Worm (Caenorhabditis elegans) whole organism, L1 larva: Measurements from ENCODE around the gene C25E10.11.

Experiments used
- blmp-1 ChIP-seq: fragments of 150-350 bp; optimal IDR thresholded peaks from 2 replicates; lab custom pipeline; 2014; ENCODE audit warnings: missing biosample characterization, missing genetic modification characterization
- ceh-63 ChIP-seq: fragments of 200-800 bp; sonication (Bioruptor generic); optimal IDR thresholded peaks from 2 replicates; lab custom pipeline; 2018; ENCODE audit warnings: mild to moderate bottlenecking, missing genetic modification characterization, missing compliant biosample characterization
- ceh-8 ChIP-seq: fragments of 200-800 bp; sonication (Bioruptor generic); optimal IDR thresholded peaks from 2 replicates; lab custom pipeline; 2018; ENCODE audit warnings: mild to moderate bottlenecking, missing genetic modification characterization, moderate library complexity, missing compliant biosample characterization
- ceh-88 ChIP-seq: fragments of 200-800 bp; sonication (Bioruptor generic); IDR thresholded peaks from 2 replicates; pipeline ENCODE4 v1.3.6; 2022; ENCODE audit warnings: missing genetic modification characterization, missing compliant biosample characterization
- ceh-90 ChIP-seq: sonication (generic microtip); optimal IDR thresholded peaks from 2 replicates; lab custom pipeline; 2016; ENCODE audit warnings: missing genetic modification characterization, missing compliant biosample characterization
- dpl-1 ChIP-seq, 3 experiments: fragments of 150-350 bp in 2 of 3; sonication (generic microtip) in 1 of 3; optimal IDR thresholded peaks; 2 replicates each; lab custom pipeline; 2014 to 2017; ENCODE audit warnings: missing biosample characterization in 3 of 3, missing genetic modification characterization in 3 of 3, missing genetic modification reagents in 3 of 3
- efl-1 ChIP-seq, 4 experiments: fragments of 150-350 bp; optimal IDR thresholded peaks in 3 of 4; peaks in 1 of 4; 1 replicate in 1 of 4; 2 replicates in 3 of 4; lab custom pipeline; 2014; ENCODE audit warnings: missing biosample characterization in 2 of 4, missing genetic modification characterization in 2 of 4, missing genetic modification reagents in 2 of 4
- egl-27 ChIP-seq, 2 experiments: fragments of 150-350 bp in 1 of 2; sonication (generic microtip); optimal IDR thresholded peaks; 3 replicates each; lab custom pipeline; 2017 to 2018; ENCODE audit warnings: missing biosample characterization in 2 of 2, missing genetic modification characterization in 2 of 2, missing genetic modification reagents in 2 of 2
- elt-2 ChIP-seq: sonication (generic microtip); optimal IDR thresholded peaks from 2 replicates; lab custom pipeline; 2016; ENCODE audit warnings: missing genetic modification characterization, mild to moderate bottlenecking, inconsistent platforms, missing compliant biosample characterization, missing genetic modification reagents
- elt-3 ChIP-seq, 6 experiments: fragments of 150-350 bp in 1 of 6; sonication (generic microtip); optimal IDR thresholded peaks; 2 replicates each; lab custom pipeline; 2017 to 2018; ENCODE audit warnings: missing biosample characterization in 6 of 6, missing genetic modification characterization in 6 of 6, inconsistent platforms in 1 of 6
- fkh-8 ChIP-seq: sonication (generic microtip); optimal IDR thresholded peaks from 2 replicates; lab custom pipeline; 2016; ENCODE audit warnings: mild to moderate bottlenecking, missing genetic modification characterization, missing compliant biosample characterization
- fos-1 ChIP-seq: fragments of 150-350 bp; optimal IDR thresholded peaks from 2 replicates; lab custom pipeline; 2014; ENCODE audit warnings: missing biosample characterization, missing genetic modification characterization
- irx-1 ChIP-seq: sonication (generic microtip); optimal IDR thresholded peaks from 2 replicates; lab custom pipeline; 2016; ENCODE audit warnings: missing genetic modification characterization, missing compliant biosample characterization
- jun-1 ChIP-seq: fragments of 150-350 bp; optimal IDR thresholded peaks from 2 replicates; lab custom pipeline; 2014; ENCODE audit warnings: missing biosample characterization, missing genetic modification reagents, missing genetic modification characterization
- lin-13 ChIP-seq: fragments of 150-350 bp; optimal IDR thresholded peaks from 2 replicates; lab custom pipeline; 2014; ENCODE audit warnings: missing biosample characterization, missing genetic modification reagents, missing genetic modification characterization
- lin-14 ChIP-seq: fragments of 200-800 bp; sonication (Bioruptor generic); optimal IDR thresholded peaks from 2 replicates; lab custom pipeline; 2018; ENCODE audit warnings: mild to moderate bottlenecking, missing genetic modification characterization, moderate library complexity, missing compliant biosample characterization
- lin-35 ChIP-seq, 2 experiments: fragments of 150-350 bp; optimal IDR thresholded peaks; 2 replicates each; lab custom pipeline; 2014; ENCODE audit warnings: missing biosample characterization in 2 of 2, missing genetic modification characterization in 2 of 2, missing genetic modification reagents in 2 of 2
- lir-3 ChIP-seq: sonication (generic microtip); optimal IDR thresholded peaks from 2 replicates; lab custom pipeline; 2016; ENCODE audit warnings: mild to moderate bottlenecking, missing genetic modification characterization, moderate library complexity, missing compliant biosample characterization; ENCODE audit not compliant: poor library complexity
- lsy-2 ChIP-seq, 2 experiments: fragments of 150-350 bp; optimal IDR thresholded peaks; 2 replicates each; lab custom pipeline; 2014; ENCODE audit warnings: missing biosample characterization in 2 of 2, missing genetic modification characterization in 2 of 2
- mdl-1 ChIP-seq, 2 experiments: fragments of 150-350 bp; optimal IDR thresholded peaks; 2 replicates each; lab custom pipeline; 2014 to 2017; ENCODE audit warnings: missing biosample characterization in 2 of 2, missing genetic modification characterization in 2 of 2, inconsistent platforms in 1 of 2
- mef-2 ChIP-seq: fragments of 150-350 bp; optimal IDR thresholded peaks from 2 replicates; lab custom pipeline; 2014; ENCODE audit warnings: missing biosample characterization, missing genetic modification characterization
- nhr-19 ChIP-seq: fragments of 200-800 bp; sonication (Bioruptor generic); conservative IDR thresholded peaks from 2 replicates; pipeline ENCODE4 v1.3.6; 2022; ENCODE audit warnings: missing genetic modification characterization, missing compliant biosample characterization
- nhr-20 ChIP-seq: sonication (generic microtip); optimal IDR thresholded peaks from 2 replicates; lab custom pipeline; 2016; ENCODE audit warnings: mild to moderate bottlenecking, missing genetic modification characterization, missing compliant biosample characterization
- nhr-47 ChIP-seq: sonication (generic microtip); optimal IDR thresholded peaks from 2 replicates; lab custom pipeline; 2016; ENCODE audit warnings: mild to moderate bottlenecking, missing genetic modification characterization, moderate library complexity, missing compliant biosample characterization
- nhr-71 ChIP-seq: sonication (generic microtip); optimal IDR thresholded peaks from 2 replicates; lab custom pipeline; 2016; ENCODE audit warnings: mild to moderate bottlenecking, missing genetic modification characterization, moderate library complexity, missing compliant biosample characterization
- nhr-76 ChIP-seq: sonication (generic microtip); optimal IDR thresholded peaks from 2 replicates; lab custom pipeline; 2017; ENCODE audit warnings: missing biosample characterization, missing genetic modification characterization
- nhr-77 ChIP-seq: fragments of 150-350 bp; optimal IDR thresholded peaks from 2 replicates; lab custom pipeline; 2014; ENCODE audit warnings: missing biosample characterization, missing genetic modification characterization
- nhr-85 ChIP-seq: sonication (generic microtip); peaks from one replicate; lab custom pipeline; 2016; ENCODE audit warnings: missing genetic modification characterization, inconsistent platforms, missing compliant biosample characterization
- nhr-90 ChIP-seq: sonication (generic microtip); optimal IDR thresholded peaks from 2 replicates; lab custom pipeline; 2016; ENCODE audit warnings: mild to moderate bottlenecking, missing genetic modification characterization, missing compliant biosample characterization; ENCODE audit not compliant: poor library complexity
- pag-3 ChIP-seq: sonication (generic microtip); optimal IDR thresholded peaks from 2 replicates; lab custom pipeline; 2017; ENCODE audit warnings: missing genetic modification characterization, mild to moderate bottlenecking, missing compliant biosample characterization, antibody characterized with exemption, borderline replicate concordance; ENCODE audit not compliant: insufficient read depth
- pax-3 ChIP-seq: fragments of 200-800 bp; sonication (Bioruptor generic); optimal IDR thresholded peaks from 2 replicates; lab custom pipeline; 2018; ENCODE audit warnings: mild to moderate bottlenecking, missing genetic modification characterization, moderate library complexity, missing compliant biosample characterization
- rnt-1 ChIP-seq: sonication (generic microtip); optimal IDR thresholded peaks from 2 replicates; lab custom pipeline; 2016; ENCODE audit warnings: mild to moderate bottlenecking, missing genetic modification characterization, moderate library complexity, missing compliant biosample characterization
- skn-1 ChIP-seq: fragments of 150-350 bp; optimal IDR thresholded peaks from 2 replicates; lab custom pipeline; 2014; ENCODE audit warnings: missing biosample characterization, missing genetic modification characterization
- snu-23 ChIP-seq: sonication (generic microtip); optimal IDR thresholded peaks from 2 replicates; lab custom pipeline; 2016; ENCODE audit warnings: missing genetic modification characterization, missing compliant biosample characterization
- sptf-1 ChIP-seq: fragments of 150-350 bp; optimal IDR thresholded peaks from 2 replicates; lab custom pipeline; 2014; ENCODE audit warnings: missing biosample characterization, missing genetic modification characterization
- sup-37 ChIP-seq: fragments of 200-800 bp; sonication (Bioruptor generic); optimal IDR thresholded peaks from 2 replicates; lab custom pipeline; 2018; ENCODE audit warnings: mild to moderate bottlenecking, missing genetic modification characterization, missing compliant biosample characterization
- tbx-2 ChIP-seq: sonication (generic microtip); optimal IDR thresholded peaks from 2 replicates; lab custom pipeline; 2016; ENCODE audit warnings: missing genetic modification characterization, missing compliant biosample characterization
- unc-130 ChIP-seq: fragments of 150-350 bp; optimal IDR thresholded peaks from 2 replicates; lab custom pipeline; 2017; ENCODE audit warnings: missing biosample characterization, missing genetic modification characterization, inconsistent platforms
- unc-62 ChIP-seq: fragments of 150-350 bp; optimal IDR thresholded peaks from 2 replicates; lab custom pipeline; 2014; ENCODE audit warnings: missing biosample characterization, missing genetic modification reagents, missing genetic modification characterization
- vab-15 ChIP-seq: sonication (generic microtip); optimal IDR thresholded peaks from 2 replicates; lab custom pipeline; 2017; ENCODE audit warnings: missing genotype, mild to moderate bottlenecking, missing genetic modification characterization, missing compliant biosample characterization
- zag-1 ChIP-seq: fragments of 150-350 bp; optimal IDR thresholded peaks from 2 replicates; lab custom pipeline; 2014; ENCODE audit warnings: missing biosample characterization, missing genetic modification characterization
- zip-4 ChIP-seq: fragments of 200-800 bp; sonication (Bioruptor generic); optimal IDR thresholded peaks from 2 replicates; lab custom pipeline; 2018; ENCODE audit warnings: mild to moderate bottlenecking, missing genetic modification characterization, moderate library complexity, missing compliant biosample characterization
- ztf-4 ChIP-seq: fragments of 150-350 bp; optimal IDR thresholded peaks from 2 replicates; lab custom pipeline; 2014; ENCODE audit warnings: missing biosample characterization, missing genetic modification characterization

The C25E10.11 gene

DNA sequence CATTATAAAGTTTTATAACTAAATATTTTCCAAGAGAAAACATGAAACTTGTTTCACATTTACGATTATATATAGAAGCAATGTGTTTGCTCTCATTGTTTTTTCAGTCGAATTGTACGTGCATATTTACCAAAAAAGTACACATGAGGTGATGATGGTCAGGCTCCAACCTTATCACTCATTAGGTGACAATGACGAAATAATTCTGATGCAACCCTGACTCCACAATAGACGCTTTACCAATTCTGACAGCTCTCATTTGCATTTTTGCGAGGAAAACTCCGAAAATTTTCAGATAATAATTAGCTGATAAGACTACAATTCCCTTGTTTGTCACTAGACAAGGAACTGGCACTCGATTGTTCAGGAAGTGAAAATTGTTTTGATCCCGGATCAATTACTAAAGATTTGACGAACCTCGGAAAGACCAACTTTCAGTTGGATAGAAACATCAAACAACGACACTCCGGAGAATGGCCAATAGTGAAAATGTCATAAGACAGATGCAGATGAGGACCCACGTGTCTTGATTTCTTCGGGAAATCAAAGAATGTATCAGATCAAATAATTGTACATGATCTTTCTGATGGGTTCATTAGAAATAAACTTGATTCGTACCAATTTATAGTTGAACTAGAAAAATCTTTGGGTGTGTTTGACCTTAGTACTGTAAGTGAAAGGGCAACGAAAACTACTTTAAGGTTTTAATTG is 20.4 kb upstream of the C25E10.11 start:
- TF ChIP-seq nhr-71 (tag; lab: Kevin White, UChicago) (peak; percentile 37), elt-3 (tag; optimal IDR thresholded peaks at IDR 0.05; lab: Kevin White, UChicago) (peak in 1 of 6 experiments; percentile 69), irx-1 (no peak), ceh-90 (tag; lab: Kevin White, UChicago) (no peak), ztf-4 (no peak), unc-130 (tag; lab: Kevin White, UChicago) (peak; percentile 19), nhr-90 (tag; lab: Kevin White, UChicago) (peak; percentile 1), lin-35 (GFP tag; optimal IDR thresholded peaks at IDR 0.05; lab: Kevin White, UChicago) (peak in 1 of 2 experiments; percentile 70), tbx-2 (peak; percentile 9), jun-1 (tag; lab: Kevin White, UChicago) (peak; percentile 26), blmp-1 (tag; lab: Kevin White, UChicago) (peak; percentile 87), zip-4 (GFP tag; lab: Kevin White, UChicago) (no peak), snu-23 (GFP tag; lab: Kevin White, UChicago) (peak; percentile 37), nhr-85 (peak; percentile 78), unc-62 (no peak), nhr-20 (tag; lab: Kevin White, UChicago) (peak; percentile 81), mdl-1 (tag; optimal IDR thresholded peaks at IDR 0.05; lab: Kevin White, UChicago) (peak in 1 of 2 experiments; percentile 45), elt-2 (tag; lab: Kevin White, UChicago) (peak; percentile 75), skn-1 (tag; lab: Kevin White, UChicago) (peak; percentile 22), lin-14 (GFP tag; lab: Kevin White, UChicago) (peak; percentile 35), nhr-19 (GFP tag; lab: Robert Waterston, UW) (peak; percentile 61), ceh-88 (GFP tag; lab: Robert Waterston, UW) (no peak)

DNA sequence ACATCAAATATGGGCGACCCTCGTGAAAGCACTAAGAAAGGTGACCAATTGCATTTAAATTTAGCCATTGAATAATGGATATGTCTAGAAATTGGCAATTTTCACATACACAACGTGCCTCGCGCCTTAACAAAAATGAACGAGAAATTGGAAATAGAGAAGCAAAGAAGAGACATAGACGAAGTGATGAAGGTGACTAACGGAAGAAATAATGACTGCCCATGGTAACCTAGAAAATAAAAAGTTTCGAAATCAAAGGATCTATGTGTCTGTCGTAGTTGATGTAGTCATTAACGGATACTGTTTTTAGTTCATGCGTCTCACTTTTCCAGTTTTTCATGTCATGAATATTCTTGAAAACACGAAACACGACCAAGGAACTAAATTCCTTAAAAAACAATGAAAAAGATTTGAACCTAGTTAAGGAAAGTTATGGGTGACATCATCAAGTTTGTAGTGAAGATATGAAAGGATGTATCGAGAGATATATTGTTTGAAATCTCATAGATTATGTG is 19.6 kb upstream of the C25E10.11 start:
- TF ChIP-seq vab-15 (tag; lab: Kevin White, UChicago) (no peak), nhr-76 (no peak), mef-2 (no peak), efl-1 (optimal IDR thresholded peaks at IDR 0.05; lab: Kevin White, UChicago) (no peak), efl-1 (GFP tag; optimal IDR thresholded peaks at IDR 0.05 in 1 of 2; lab: Kevin White, UChicago) (peak in 1 of 2 experiments; percentile 73), fos-1 (tag; lab: Kevin White, UChicago) (peak; percentile 3), ceh-8 (GFP tag; lab: Kevin White, UChicago) (no peak), nhr-85 (peak; percentile 90), lin-14 (GFP tag; lab: Kevin White, UChicago) (peak; percentile 32), lir-3 (tag; lab: Kevin White, UChicago) (no peak), blmp-1 (tag; lab: Kevin White, UChicago) (peak; percentile 25)
- TF ChIP-seq, all 84 proteins: peak for 5

- TF ChIP-seq sptf-1 (no peak), efl-1 (optimal IDR thresholded peaks at IDR 0.05; lab: Kevin White, UChicago) (no peak), efl-1 (GFP tag; optimal IDR thresholded peaks at IDR 0.05 in 1 of 2; lab: Kevin White, UChicago) (peak in 1 of 2 experiments; percentile 86)
These were observed 17.7 kb upstream of the C25E10.11 start, which contains the start of gene T27E4.7 for ce11 chrV:9076273-9076672. T27E4.7 (minus strand) TSS chrV:9076322.

ce11 chrV:9075827-9076226 is 17.3 kb upstream of the C25E10.11 start:
- TF ChIP-seq sup-37 (GFP tag; lab: Kevin White, UChicago) (no peak), egl-27 (tag; optimal IDR thresholded peaks at IDR 0.05; lab: Kevin White, UChicago) (no peak), lin-14 (GFP tag; lab: Kevin White, UChicago) (peak; percentile 44), fkh-8 (tag; lab: Kevin White, UChicago) (peak; percentile 42), lsy-2 (tag; optimal IDR thresholded peaks at IDR 0.05; lab: Kevin White, UChicago) (peak; percentile 4 to 35), elt-2 (tag; lab: Kevin White, UChicago) (peak; percentile 15), nhr-47 (peak; percentile 47), zag-1 (tag; lab: Kevin White, UChicago) (no peak), pax-3 (tag; lab: Kevin White, UChicago) (no peak), lin-13 (GFP tag; lab: Kevin White, UChicago) (peak; percentile 18), lin-35 (GFP tag; optimal IDR thresholded peaks at IDR 0.05; lab: Kevin White, UChicago) (peak in 1 of 2 experiments; percentile 16), pag-3 (tag; lab: Kevin White, UChicago) (no peak), ceh-63 (GFP tag; lab: Kevin White, UChicago) (no peak), nhr-19 (GFP tag; lab: Robert Waterston, UW) (peak; percentile 33; the same call in 1 of the 2 replicates), dpl-1 (GFP tag; optimal IDR thresholded peaks at IDR 0.05; lab: Kevin White, UChicago) (no peak), nhr-77 (peak; percentile 34), rnt-1 (tag; lab: Kevin White, UChicago) (no peak), nhr-90 (tag; lab: Kevin White, UChicago) (peak; percentile 38), nhr-71 (tag; lab: Kevin White, UChicago) (peak; percentile 53)
